Worm (Caenorhabditis elegans): ENCODE data around the gene C45B2.1.

Gene C45B2.1

ce11 chrX:6041094-6041441 is 44.9 kb upstream of the C45B2.1 start:
- TF ChIP-seq hlh-1 (tag; optimal IDR thresholded peaks at IDR 0.05) (peak; percentile 7), ceh-39 (tag; optimal IDR thresholded peaks at IDR 0.05) (no peak)

DNA sequence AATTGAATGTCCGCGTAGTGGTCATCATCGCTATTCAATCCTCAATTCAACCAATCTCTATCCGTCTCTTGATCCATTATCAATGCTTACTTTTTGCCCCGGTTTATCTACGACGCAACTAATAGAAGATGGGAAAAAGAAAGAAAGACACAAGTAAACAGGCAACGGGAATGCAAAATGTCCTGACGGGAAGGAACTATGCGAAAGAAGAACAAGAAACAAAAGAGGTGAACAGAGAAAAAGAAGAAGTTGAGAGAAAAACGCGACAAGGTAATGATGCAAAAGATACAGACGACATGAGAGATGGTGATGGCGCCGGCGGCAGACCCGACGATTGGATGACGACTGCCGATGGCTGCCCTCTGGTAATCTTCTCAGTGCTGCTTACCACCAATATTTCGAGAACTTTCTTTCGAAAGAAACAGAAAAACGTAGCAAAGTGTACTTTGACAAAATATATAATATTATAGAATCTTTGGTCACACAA is 43.9 kb upstream of the C45B2.1 start:
- no peak for TF ChIP-seq nhr-76 (tag; optimal IDR thresholded peaks at IDR 0.05)
- TF ChIP-seq nhr-28 (tag; optimal IDR thresholded peaks at IDR 0.05), result no peak
- TF ChIP-seq unc-39 (tag; optimal IDR thresholded peaks at IDR 0.05), result no peak
- no peak for TF ChIP-seq zip-8 (tag; optimal IDR thresholded peaks at IDR 0.05)
- TF ChIP-seq hlh-1 (tag; optimal IDR thresholded peaks at IDR 0.05), result peak; percentile 62
- no peak for TF ChIP-seq M03D4.4 (tag; optimal IDR thresholded peaks at IDR 0.05)
- no peak for TF ChIP-seq nhr-12 (tag; optimal IDR thresholded peaks at IDR 0.05)
- peak; percentile 80 for TF ChIP-seq nhr-237 (tag; optimal IDR thresholded peaks at IDR 0.05)
- TF ChIP-seq flh-1 (GFP tag; optimal IDR thresholded peaks at IDR 0.05), result no peak
- peak; percentile 58 for TF ChIP-seq unc-120 (tag; optimal IDR thresholded peaks at IDR 0.05; ENCODE audit: poor library complexity, severe bottlenecking)
- no peak for TF ChIP-seq sem-2 (GFP tag; optimal IDR thresholded peaks at IDR 0.05)
- peak; percentile 73 for TF ChIP-seq ham-2 (GFP tag; optimal IDR thresholded peaks at IDR 0.05)
- peak; percentile 81 for TF ChIP-seq elt-3 (tag; optimal IDR thresholded peaks at IDR 0.05)

ce11 chrX:6043283-6043682 is 42.6 kb upstream of the C45B2.1 start:
- TF ChIP-seq lsy-2 (tag; optimal IDR thresholded peaks at IDR 0.05) (no peak), pha-4 (tag; optimal IDR thresholded peaks at IDR 0.05) (peak; percentile 3)

- no peak for TF ChIP-seq cnd-1 (tag; optimal IDR thresholded peaks at IDR 0.05)
- TF ChIP-seq lin-13 (tag; optimal IDR thresholded peaks at IDR 0.05), result no peak
- no peak for TF ChIP-seq sem-2 (GFP tag; optimal IDR thresholded peaks at IDR 0.05)
- no peak for TF ChIP-seq drap-1 (GFP tag; optimal IDR thresholded peaks at IDR 0.05)
- TF ChIP-seq unc-39 (tag; optimal IDR thresholded peaks at IDR 0.05), result no peak
These were observed 37.4 kb upstream of the C45B2.1 start, which contains the start of gene pak-1 for ce11 chrX:6048508-6048907. pak-1 (minus strand) TSS chrX:6048608.

- TF ChIP-seq elt-1 (tag; optimal IDR thresholded peaks at IDR 0.05; ENCODE audit: borderline replicate concordance, insufficient read depth), result no peak
- TF ChIP-seq unc-120 (tag; optimal IDR thresholded peaks at IDR 0.05; ENCODE audit: poor library complexity, severe bottlenecking), result peak; percentile 21
- TF ChIP-seq hlh-1 (tag; optimal IDR thresholded peaks at IDR 0.05), result peak; percentile 54
These were observed 35.8 kb upstream of the C45B2.1 start for ce11 chrX:6050078-6050477.

DNA sequence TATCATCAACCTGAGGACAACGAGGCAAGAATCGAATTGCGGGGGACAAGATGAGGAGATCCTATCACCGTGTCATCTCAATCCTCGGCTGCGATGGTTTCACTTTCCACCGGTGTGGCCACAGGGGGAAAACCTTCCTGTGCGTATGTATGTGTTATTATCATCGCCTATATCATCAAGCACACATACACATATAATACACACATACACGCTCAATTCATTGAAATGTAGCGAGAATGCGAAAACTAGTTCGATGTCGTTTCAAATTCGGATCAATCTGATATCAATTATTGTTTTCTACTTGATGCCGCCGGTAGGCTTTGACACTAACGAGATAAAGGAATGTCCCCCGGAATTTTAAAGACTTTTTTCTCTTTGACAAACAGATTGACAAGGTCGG is 35.1 kb upstream of the C45B2.1 start:
- TF ChIP-seq sptf-1 (tag; optimal IDR thresholded peaks at IDR 0.05), result no peak
- peak; percentile 47 for TF ChIP-seq ham-2 (GFP tag; optimal IDR thresholded peaks at IDR 0.05)
- TF ChIP-seq lsy-2 (tag; optimal IDR thresholded peaks at IDR 0.05), result no peak
- no peak for TF ChIP-seq unc-62 (GFP tag; optimal IDR thresholded peaks at IDR 0.05)
- TF ChIP-seq zip-8 (tag; optimal IDR thresholded peaks at IDR 0.05), result no peak
- TF ChIP-seq elt-1 (tag; optimal IDR thresholded peaks at IDR 0.05; ENCODE audit: borderline replicate concordance, insufficient read depth), result peak; percentile 22
- no peak for TF ChIP-seq mep-1 (tag; optimal IDR thresholded peaks at IDR 0.05)
- TF ChIP-seq flh-1 (GFP tag; optimal IDR thresholded peaks at IDR 0.05), result no peak
- no peak for TF ChIP-seq mab-5 (tag; optimal IDR thresholded peaks at IDR 0.05)
- TF ChIP-seq sem-2 (GFP tag; optimal IDR thresholded peaks at IDR 0.05), result no peak
- no peak for TF ChIP-seq ceh-43 (GFP tag; optimal IDR thresholded peaks at IDR 0.05)
- TF ChIP-seq blmp-1 (tag; optimal IDR thresholded peaks at IDR 0.05), result peak; percentile 8
- no peak for TF ChIP-seq M03D4.4 (tag; optimal IDR thresholded peaks at IDR 0.05)
- no peak for TF ChIP-seq unc-39 (tag; optimal IDR thresholded peaks at IDR 0.05)
- no peak for TF ChIP-seq drap-1 (GFP tag; optimal IDR thresholded peaks at IDR 0.05)
- TF ChIP-seq lin-32 (GFP tag; optimal IDR thresholded peaks at IDR 0.05), result no peak

- TF ChIP-seq unc-120 (tag; optimal IDR thresholded peaks at IDR 0.05; ENCODE audit: poor library complexity, severe bottlenecking) (no peak), ces-1 (GFP tag; optimal IDR thresholded peaks at IDR 0.05) (peak; percentile 10)
These were observed 33.2 kb upstream of the C45B2.1 start, which contains the start of gene C45B2.6 for ce11 chrX:6052744-6053143. C45B2.6 (plus strand) TSS chrX:6052879.
